Worm (Caenorhabditis elegans) whole organism, late embryonic: Measurements from ENCODE around the gene Y37E11AM.4.

Experiments
- C08G9.2 ChIP-seq: sonication (generic microtip); optimal IDR thresholded peaks from 2 replicates; lab custom pipeline; 2016; ENCODE audit warnings: mild to moderate bottlenecking, missing genetic modification characterization, moderate library complexity, missing compliant biosample characterization
- T23F11.4 ChIP-seq: fragments of 200-800 bp; sonication (Bioruptor generic); optimal IDR thresholded peaks from 2 replicates; lab custom pipeline; 2018; ENCODE audit warnings: mild to moderate bottlenecking, missing genetic modification characterization, missing compliant biosample characterization
- Y22D7AL.16 ChIP-seq: sonication (generic microtip); optimal IDR thresholded peaks from 2 replicates; lab custom pipeline; 2016; ENCODE audit warnings: missing genetic modification characterization, missing compliant biosample characterization
- ceh-14 ChIP-seq: sonication (generic microtip); optimal IDR thresholded peaks from 2 replicates; lab custom pipeline; 2016; ENCODE audit warnings: missing genotype, missing genetic modification characterization, missing compliant biosample characterization
- ceh-18 ChIP-seq: sonication (generic microtip); optimal IDR thresholded peaks from 2 replicates; lab custom pipeline; 2016; ENCODE audit warnings: missing genetic modification characterization, missing compliant biosample characterization
- ceh-19 ChIP-seq: fragments of 200-800 bp; sonication (Bioruptor generic); optimal IDR thresholded peaks from 2 replicates; lab custom pipeline; 2018; ENCODE audit warnings: mild to moderate bottlenecking, missing genetic modification characterization, missing compliant biosample characterization
- ceh-2 ChIP-seq: sonication (generic microtip); optimal IDR thresholded peaks from 2 replicates; lab custom pipeline; 2016; ENCODE audit warnings: missing genotype, missing genetic modification characterization, missing compliant biosample characterization
- ceh-22 ChIP-seq: sonication (generic microtip); optimal IDR thresholded peaks from 2 replicates; lab custom pipeline; 2017; ENCODE audit warnings: missing biosample characterization, missing genetic modification characterization
- ceh-30 ChIP-seq: fragments of 150-350 bp; optimal IDR thresholded peaks from 2 replicates; lab custom pipeline; 2014; ENCODE audit warnings: missing biosample characterization, missing genetic modification characterization
- ceh-31 ChIP-seq: sonication (generic microtip); optimal IDR thresholded peaks from 2 replicates; lab custom pipeline; 2016; ENCODE audit warnings: missing genetic modification characterization, missing compliant biosample characterization
- ceh-48 ChIP-seq: sonication (generic microtip); optimal IDR thresholded peaks from 2 replicates; lab custom pipeline; 2016; ENCODE audit warnings: missing genetic modification characterization, inconsistent platforms, missing compliant biosample characterization
- ceh-9 ChIP-seq: sonication (generic microtip); optimal IDR thresholded peaks from 2 replicates; lab custom pipeline; 2016; ENCODE audit warnings: mild to moderate bottlenecking, missing genetic modification characterization, inconsistent platforms, missing compliant biosample characterization
- elt-2 ChIP-seq: sonication (generic microtip); optimal IDR thresholded peaks from 2 replicates; lab custom pipeline; 2016; ENCODE audit warnings: missing genetic modification reagents, missing genetic modification characterization, missing compliant biosample characterization
- ets-4 ChIP-seq: sonication (generic microtip); optimal IDR thresholded peaks from 2 replicates; lab custom pipeline; 2016; ENCODE audit warnings: missing genetic modification characterization, missing compliant biosample characterization
- eyg-1 ChIP-seq: sonication (generic microtip); optimal IDR thresholded peaks from 2 replicates; lab custom pipeline; 2016; ENCODE audit warnings: missing genotype, missing genetic modification characterization, missing compliant biosample characterization
- gmeb-2 ChIP-seq: sonication (generic microtip); optimal IDR thresholded peaks from 2 replicates; lab custom pipeline; 2016; ENCODE audit warnings: missing genetic modification characterization, inconsistent platforms, missing compliant biosample characterization
- hlh-13 ChIP-seq: fragments of 200-800 bp; sonication (Bioruptor generic); optimal IDR thresholded peaks from 2 replicates; lab custom pipeline; 2018; ENCODE audit warnings: mild to moderate bottlenecking, missing genetic modification characterization, missing compliant biosample characterization
- hlh-15 ChIP-seq: sonication (generic microtip); optimal IDR thresholded peaks from 2 replicates; lab custom pipeline; 2016; ENCODE audit warnings: missing genetic modification characterization, missing compliant biosample characterization
- hlh-8 ChIP-seq: sonication (generic microtip); optimal IDR thresholded peaks from 2 replicates; lab custom pipeline; 2016; ENCODE audit warnings: missing genotype, missing genetic modification characterization, missing compliant biosample characterization
- lim-6 ChIP-seq: sonication (generic microtip); optimal IDR thresholded peaks from 2 replicates; lab custom pipeline; 2016; ENCODE audit warnings: missing genetic modification characterization, missing compliant biosample characterization
- madf-2 ChIP-seq: sonication (generic microtip); optimal IDR thresholded peaks from 2 replicates; lab custom pipeline; 2017; ENCODE audit warnings: missing genetic modification characterization, missing compliant biosample characterization
- mec-3 ChIP-seq: sonication (generic microtip); optimal IDR thresholded peaks from 2 replicates; lab custom pipeline; 2016; ENCODE audit warnings: borderline replicate concordance, missing genetic modification characterization, missing compliant biosample characterization
- nhr-11 ChIP-seq: fragments of 150-350 bp; optimal IDR thresholded peaks from 2 replicates; lab custom pipeline; 2014; ENCODE audit warnings: missing biosample characterization, missing genetic modification characterization
- npax-4 ChIP-seq: sonication (generic microtip); optimal IDR thresholded peaks from 2 replicates; lab custom pipeline; 2016; ENCODE audit warnings: missing genetic modification characterization, missing compliant biosample characterization
- odd-2 ChIP-seq: sonication (generic microtip); optimal IDR thresholded peaks from 2 replicates; lab custom pipeline; 2017; ENCODE audit warnings: antibody characterized with exemption, mild to moderate bottlenecking, missing genetic modification characterization, missing compliant biosample characterization
- pha-2 ChIP-seq: sonication (generic microtip); optimal IDR thresholded peaks from 2 replicates; lab custom pipeline; 2017; ENCODE audit warnings: mild to moderate bottlenecking, missing genetic modification characterization, missing compliant biosample characterization
- pha-4 ChIP-seq: fragments of 150-350 bp; optimal IDR thresholded peaks from 2 replicates; lab custom pipeline; 2018; ENCODE audit warnings: missing biosample characterization, missing genetic modification reagents, missing genetic modification characterization
- pqm-1 ChIP-seq: sonication (generic microtip); optimal IDR thresholded peaks from 2 replicates; lab custom pipeline; 2016; ENCODE audit warnings: missing genetic modification characterization, missing compliant biosample characterization
- pros-1 ChIP-seq: fragments of 150-350 bp; optimal IDR thresholded peaks from 2 replicates; lab custom pipeline; 2014; ENCODE audit warnings: missing biosample characterization, missing genetic modification reagents, missing genetic modification characterization
- ref-2 ChIP-seq: sonication (generic microtip); optimal IDR thresholded peaks from 2 replicates; lab custom pipeline; 2016; ENCODE audit warnings: missing genetic modification characterization, missing compliant biosample characterization
- rnt-1 ChIP-seq: sonication (generic microtip); optimal IDR thresholded peaks from 2 replicates; lab custom pipeline; 2016; ENCODE audit warnings: missing genetic modification characterization, missing compliant biosample characterization
- sox-4 ChIP-seq: sonication (generic microtip); optimal IDR thresholded peaks from 2 replicates; lab custom pipeline; 2017; ENCODE audit warnings: mild to moderate bottlenecking, missing genetic modification characterization, inconsistent platforms, missing compliant biosample characterization
- syd-9 ChIP-seq: sonication (generic microtip); optimal IDR thresholded peaks from 2 replicates; lab custom pipeline; 2016; ENCODE audit warnings: mild to moderate bottlenecking, missing genetic modification characterization, moderate library complexity, missing compliant biosample characterization
- ttx-3 ChIP-seq: sonication (generic microtip); optimal IDR thresholded peaks from 2 replicates; lab custom pipeline; 2016; ENCODE audit warnings: missing genetic modification reagents, missing genetic modification characterization, missing compliant biosample characterization
- unc-3 ChIP-seq, 2 experiments: fragments of 200-800 bp in 1 of 2; sonication (Bioruptor generic) in 1 of 2; sonication (generic microtip) in 1 of 2; conservative IDR thresholded peaks in 1 of 2; optimal IDR thresholded peaks in 1 of 2; 2 replicates each; pipeline versions ENCODE4 v1.3.6 to Lab custom; 2016 to 2022; ENCODE audit warnings: missing compliant biosample characterization in 2 of 2, missing genetic modification characterization in 2 of 2, missing genetic modification reagents in 1 of 2
- unc-55 ChIP-seq: sonication (generic microtip); optimal IDR thresholded peaks from 2 replicates; lab custom pipeline; 2017; ENCODE audit warnings: missing biosample characterization, missing genetic modification reagents, missing genetic modification characterization
- zip-5 ChIP-seq: sonication (generic microtip); optimal IDR thresholded peaks from 2 replicates; lab custom pipeline; 2016; ENCODE audit warnings: missing genetic modification characterization, missing compliant biosample characterization

Y37E11AM.4 gene

ce11 chrIV:3759823-3760222 lies 37.2 kb upstream of the Y37E11AM.4 start:
- TF ChIP-seq unc-55 (GFP tag; lab: Kevin White, UChicago), result peak; percentile 57
- no peak for TF ChIP-seq pros-1 (tag; lab: Kevin White, UChicago)

ce11 chrIV:3755921-3756320 lies 33.3 kb upstream of the Y37E11AM.4 start, which contains the start of gene best-20:
TSS of gene best-20 (plus strand) at chrIV:3756221.
- no peak for TF ChIP-seq rnt-1 (tag; lab: Kevin White, UChicago)
- TF ChIP-seq ttx-3 (tag; lab: Kevin White, UChicago), result no peak
- TF ChIP-seq C08G9.2 (tag; lab: Kevin White, UChicago), result no peak
- no peak for TF ChIP-seq unc-55 (GFP tag; lab: Kevin White, UChicago)
- TF ChIP-seq ceh-30, result no peak
- no peak for TF ChIP-seq ets-4
- TF ChIP-seq pha-4 (tag; lab: Kevin White, UChicago), result no peak
- no peak for TF ChIP-seq elt-2
- TF ChIP-seq syd-9 (tag; lab: Kevin White, UChicago), result no peak
- TF ChIP-seq lim-6, result no peak
- no peak for TF ChIP-seq pqm-1 (tag; lab: Kevin White, UChicago)
- no peak for TF ChIP-seq ref-2 (tag; lab: Kevin White, UChicago)
- no peak for TF ChIP-seq gmeb-2
- no peak for TF ChIP-seq madf-2 (tag; lab: Kevin White, UChicago)
- TF ChIP-seq ceh-14 (tag; lab: Kevin White, UChicago), result no peak
- TF ChIP-seq eyg-1 (tag; lab: Kevin White, UChicago), result no peak
- TF ChIP-seq ceh-2 (tag; lab: Kevin White, UChicago), result no peak
- no peak for TF ChIP-seq hlh-13 (GFP tag; lab: Kevin White, UChicago)
- no peak for TF ChIP-seq Y22D7AL.16 (tag; lab: Kevin White, UChicago)
- TF ChIP-seq, all 69 proteins: peak for 0

ce11 chrIV:3755355-3755754 lies 32.8 kb upstream of the Y37E11AM.4 start, which contains the start of gene Y37E11AR.7:
TSS of gene Y37E11AR.7 (minus strand) at chrIV:3755455.
- TF ChIP-seq hlh-15 (no peak), ceh-18 (tag; lab: Kevin White, UChicago) (no peak), nhr-11 (no peak), ceh-30 (no peak), mec-3 (tag; lab: Kevin White, UChicago) (no peak), ceh-48 (tag; lab: Kevin White, UChicago) (no peak), pros-1 (tag; lab: Kevin White, UChicago) (no peak), ceh-2 (tag; lab: Kevin White, UChicago) (no peak), npax-4 (tag; lab: Kevin White, UChicago) (no peak), gmeb-2 (no peak), ceh-22 (no peak), T23F11.4 (no peak), pha-2 (no peak), ceh-9 (tag; lab: Kevin White, UChicago) (no peak), ceh-31 (no peak), odd-2 (tag; lab: Kevin White, UChicago) (no peak), zip-5 (tag; lab: Kevin White, UChicago) (no peak), hlh-8 (tag; lab: Kevin White, UChicago) (no peak)

- no peak for TF ChIP-seq ceh-19 (GFP tag; lab: Kevin White, UChicago)
- TF ChIP-seq gmeb-2, result no peak
- no peak for TF ChIP-seq mec-3 (tag; lab: Kevin White, UChicago)
- no peak for TF ChIP-seq unc-3 (GFP tag; conservative IDR thresholded peaks at IDR 0.05; lab: Robert Waterston, UW)
- TF ChIP-seq unc-3 (tag; optimal IDR thresholded peaks at IDR 0.05; lab: Kevin White, UChicago), result no peak
- no peak for TF ChIP-seq sox-4 (tag; lab: Kevin White, UChicago)
- no peak for TF ChIP-seq ceh-9 (tag; lab: Kevin White, UChicago)
Measured at ce11 chrIV:3752276-3752675, 29.7 kb upstream of the Y37E11AM.4 start.
